Fruit fly (Drosophila melanogaster): ENCODE data around the gene CtsB.

Gene CtsB

DNA sequence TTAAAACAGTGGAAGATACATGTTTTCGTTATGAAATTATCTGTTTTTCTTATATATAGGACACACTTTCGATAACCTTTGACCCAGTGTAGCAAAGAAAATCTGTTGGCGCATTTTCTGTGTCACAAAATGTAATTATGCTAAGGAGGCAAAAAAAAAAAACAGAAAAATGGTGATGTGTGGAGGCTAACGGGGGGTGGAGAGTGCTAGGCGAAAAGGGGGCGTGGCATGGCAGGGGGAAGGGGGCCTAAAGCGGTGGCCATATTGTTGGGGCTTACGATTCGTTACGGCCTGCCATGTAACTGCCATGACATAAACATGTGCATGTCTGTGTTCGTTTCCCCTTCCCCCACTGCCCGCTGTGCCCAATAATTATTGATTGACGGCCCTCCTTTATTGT is 16.8 kb downstream of the CtsB start:
- no peak for TF ChIP-seq CTCF (optimal IDR thresholded peaks at IDR 0.05)
- no peak for TF ChIP-seq CG8478 (optimal IDR thresholded peaks at IDR 0.05)

DNA sequence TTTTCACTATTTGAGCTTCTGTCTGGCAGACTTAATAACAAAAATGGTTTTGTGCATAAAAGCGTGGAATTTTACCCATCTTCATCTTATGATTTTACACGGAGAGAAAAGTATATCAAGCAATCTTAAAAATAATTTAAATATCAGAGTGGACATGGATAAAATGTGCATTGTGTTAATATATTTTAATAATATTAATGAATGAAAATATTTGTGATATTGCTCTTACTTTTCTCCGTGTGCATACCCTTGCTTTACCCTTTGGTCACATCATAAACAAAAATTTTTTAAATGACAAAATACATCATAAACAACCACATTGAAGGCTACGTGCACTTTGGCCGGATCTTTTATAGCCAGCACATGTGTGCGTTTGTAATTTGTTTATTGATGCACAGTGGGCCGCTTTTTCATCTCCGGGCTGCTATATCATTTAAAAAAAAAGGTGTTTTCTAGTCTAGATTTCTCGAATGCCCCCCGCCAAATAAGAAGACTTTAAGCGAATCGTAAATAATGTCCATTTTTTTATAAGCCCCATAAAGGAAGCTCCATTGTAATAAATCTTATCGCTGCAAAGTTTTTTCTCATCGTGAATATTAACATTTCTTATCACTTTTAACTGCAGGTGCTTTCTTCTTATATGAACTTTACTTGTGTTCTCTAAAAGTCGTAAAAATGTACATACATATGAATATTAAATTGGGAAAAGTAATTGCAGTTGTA is 17.4 kb downstream of the CtsB start:
- no peak for TF ChIP-seq CG8478 (optimal IDR thresholded peaks at IDR 0.05)
- TF ChIP-seq CTCF (optimal IDR thresholded peaks at IDR 0.05) = no peak

DNA sequence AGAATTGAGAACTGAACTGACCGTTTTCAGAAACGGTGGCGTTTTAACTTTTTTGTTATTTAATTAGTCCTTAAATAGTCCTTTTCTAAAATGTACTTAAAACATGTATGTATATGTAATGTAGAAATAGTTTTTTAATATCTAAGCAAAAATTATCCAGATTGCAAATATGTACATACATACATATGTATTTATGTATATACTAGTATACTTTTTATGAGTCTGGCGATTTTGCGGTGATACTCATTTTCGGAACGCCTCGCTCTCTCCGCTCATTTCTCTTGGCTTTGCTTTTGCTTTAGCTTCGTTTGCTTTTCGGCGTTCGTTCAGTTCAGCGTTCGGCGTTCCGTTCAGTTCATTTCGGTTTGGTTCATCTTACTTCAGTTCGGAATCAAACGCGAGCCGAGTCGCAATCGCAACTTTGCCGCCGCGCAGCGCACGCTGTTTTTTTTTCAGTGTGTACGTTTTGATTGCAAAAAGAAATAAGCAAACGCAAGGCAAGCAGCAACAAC is 19.5 kb downstream of the CtsB start, which contains the start of gene rdgB:
Gene rdgB (plus strand): TSS at position 381 of the 512 bp plus-strand sequence.
- TF ChIP-seq CG8478 (optimal IDR thresholded peaks at IDR 0.05) (no peak), CTCF (optimal IDR thresholded peaks at IDR 0.05) (no peak)

DNA sequence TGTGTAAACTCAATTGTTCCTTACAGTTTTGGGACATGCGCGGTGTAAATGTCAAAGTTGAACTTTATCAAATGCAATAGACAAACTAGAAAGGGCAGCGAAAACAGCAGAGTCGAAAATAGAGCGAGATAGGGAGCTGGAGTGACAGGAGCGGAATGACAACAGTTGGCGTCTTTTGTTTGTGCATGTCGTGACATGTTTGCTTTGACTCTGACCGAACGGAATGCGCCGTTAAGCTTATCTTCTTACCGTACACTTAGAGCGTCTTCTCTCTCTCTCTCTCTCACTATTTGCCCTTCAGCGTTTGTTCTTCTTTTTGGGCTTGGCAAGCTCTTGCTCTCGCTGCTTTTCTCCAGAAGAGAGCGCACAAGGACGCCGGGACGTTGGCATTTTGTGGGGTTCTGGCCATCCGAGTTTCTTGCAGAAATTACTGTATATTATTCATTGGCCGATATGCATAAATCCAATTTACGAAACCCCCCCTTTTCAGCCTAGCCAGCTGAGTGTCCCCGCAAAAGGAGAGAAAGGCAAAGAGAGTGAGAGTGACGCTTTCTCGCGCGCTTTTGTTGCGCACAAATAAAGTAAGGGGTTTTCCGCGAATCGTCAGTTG is 20.1 kb downstream of the CtsB start:
- TF ChIP-seq CTCF (optimal IDR thresholded peaks at IDR 0.05) (no peak), CG8478 (optimal IDR thresholded peaks at IDR 0.05) (no peak)

DNA sequence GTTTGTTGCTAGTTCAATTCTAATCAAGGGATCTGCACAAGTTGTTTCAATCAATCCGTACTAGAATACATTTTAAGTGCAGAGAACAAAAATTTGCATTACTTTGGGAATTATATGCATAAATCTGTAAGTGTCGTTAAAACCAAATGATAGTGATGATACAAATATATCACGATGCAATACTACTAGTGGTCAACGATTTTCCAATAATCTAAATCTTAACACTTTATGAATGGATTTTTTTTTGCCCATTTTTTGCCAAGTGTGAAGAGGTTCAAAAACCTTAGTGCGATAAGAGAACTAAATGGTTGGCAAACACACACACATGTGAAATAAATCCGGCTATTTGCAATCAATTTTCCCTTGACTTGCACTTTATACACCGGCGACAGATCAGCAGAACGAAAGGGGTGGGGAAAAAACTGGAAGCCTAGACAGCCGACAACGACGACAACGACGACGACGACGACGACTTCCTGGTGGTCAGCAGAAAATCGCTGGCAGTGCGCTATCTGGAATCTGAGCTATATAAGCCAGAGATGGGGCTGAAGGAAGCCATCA is 22.9 kb downstream of the CtsB start, which contains the start of gene Yp3:
Gene Yp3 (plus strand): TSS at position 558 of the 561 bp plus-strand sequence.
- TF ChIP-seq CTCF (optimal IDR thresholded peaks at IDR 0.05) = no peak

DNA sequence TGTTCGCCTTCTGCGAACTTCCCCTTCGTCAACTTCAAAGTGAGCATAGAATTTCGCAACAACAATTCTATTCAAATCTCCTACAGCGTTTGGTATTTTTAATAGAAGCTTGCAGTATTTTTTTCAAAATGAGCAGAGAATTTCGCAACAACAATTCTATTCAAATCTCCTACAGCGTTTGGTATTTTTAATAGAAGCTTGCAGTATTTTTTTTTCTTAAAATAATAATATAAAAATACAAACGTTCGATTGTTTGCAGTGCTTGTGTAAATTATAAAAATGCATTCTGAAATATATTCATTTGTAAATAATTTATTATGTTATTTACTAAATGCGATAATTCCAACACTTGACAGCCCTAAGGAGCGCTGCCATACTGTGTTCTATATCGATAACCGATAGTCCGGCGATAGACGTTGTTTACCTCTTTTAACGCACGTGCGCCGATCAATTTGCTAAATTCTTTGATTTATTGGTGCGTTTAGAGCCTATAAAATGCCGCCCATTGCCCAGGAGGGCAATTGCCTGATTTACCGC is 25.1 kb downstream of the CtsB start, which contains the start of the genes CG32625 and Rtc1:
Gene CG32625 (minus strand): TSS at position 51 of the 537 bp plus-strand sequence.
Gene Rtc1 (plus strand): TSS at position 404 of the 537 bp plus-strand sequence.
- no peak for TF ChIP-seq CTCF (optimal IDR thresholded peaks at IDR 0.05)
- no peak for TF ChIP-seq CG8478 (optimal IDR thresholded peaks at IDR 0.05)

DNA sequence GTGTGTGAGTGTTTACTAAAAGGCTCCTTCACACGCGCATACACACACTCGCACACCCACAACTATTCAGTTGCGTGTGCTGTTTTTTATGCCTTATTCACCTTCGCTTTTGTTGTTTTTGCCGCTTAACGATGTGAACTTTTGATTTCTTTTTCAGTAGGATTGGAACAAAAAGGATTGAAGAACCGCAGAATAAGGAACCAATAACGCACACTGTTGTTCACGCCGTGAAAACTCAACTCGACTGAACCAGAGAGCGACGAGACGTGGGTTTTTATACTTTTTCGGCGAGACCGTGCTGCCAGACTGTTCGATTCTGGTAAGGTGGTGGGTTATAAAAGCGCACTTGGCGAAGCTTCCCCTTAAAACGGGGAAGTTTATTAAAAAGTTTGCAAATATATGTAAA is 26.8 kb downstream of the CtsB start, which contains the start of gene Pdcd4:
Gene Pdcd4 (minus strand): TSS at position 255 of the 406 bp plus-strand sequence.
- TF ChIP-seq CTCF (optimal IDR thresholded peaks at IDR 0.05) (no peak), CG8478 (optimal IDR thresholded peaks at IDR 0.05) (no peak)

DNA sequence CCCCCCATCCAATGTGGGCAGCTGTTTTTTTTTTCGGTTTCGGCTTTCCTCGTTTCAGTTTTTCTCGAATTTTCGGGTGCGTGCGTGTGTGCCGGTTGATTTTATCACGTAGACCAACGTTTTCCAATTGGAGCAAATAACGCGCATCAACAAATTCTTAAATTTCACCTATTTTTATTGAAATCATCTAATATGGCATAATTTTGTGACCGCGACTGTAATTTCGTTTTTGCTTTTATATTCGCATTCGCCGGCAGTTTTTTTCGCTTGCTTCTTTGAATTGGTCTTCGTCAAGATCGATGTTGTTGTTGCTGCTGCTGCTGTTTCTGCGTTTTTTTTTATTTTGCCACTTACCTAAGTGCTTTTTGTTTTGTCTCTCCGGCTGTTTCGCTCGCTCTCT is 27.5 kb downstream of the CtsB start:
- TF ChIP-seq CG8478 (optimal IDR thresholded peaks at IDR 0.05) (no peak), CTCF (optimal IDR thresholded peaks at IDR 0.05) (no peak)

DNA sequence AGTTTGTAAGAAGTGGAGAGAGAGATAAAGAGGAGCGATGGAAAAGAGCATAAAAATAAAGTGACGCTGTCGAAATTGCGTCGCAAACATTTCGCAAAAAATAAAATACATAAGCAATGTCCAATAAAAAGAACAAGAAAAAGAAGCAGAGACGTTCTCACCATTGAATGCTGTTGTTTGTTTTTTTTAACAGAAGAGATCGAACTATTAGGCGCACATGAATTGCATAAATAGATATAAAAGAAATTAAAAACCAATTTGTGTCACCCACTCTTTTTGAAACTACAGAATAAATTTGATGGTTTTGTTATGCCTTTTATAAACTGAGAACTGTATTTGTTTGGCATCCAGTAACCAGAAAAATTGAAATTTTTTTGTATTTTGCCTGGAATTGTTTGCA is 28.2 kb downstream of the CtsB start:
- TF ChIP-seq CG8478 (optimal IDR thresholded peaks at IDR 0.05) (no peak), CTCF (optimal IDR thresholded peaks at IDR 0.05) (no peak)

DNA sequence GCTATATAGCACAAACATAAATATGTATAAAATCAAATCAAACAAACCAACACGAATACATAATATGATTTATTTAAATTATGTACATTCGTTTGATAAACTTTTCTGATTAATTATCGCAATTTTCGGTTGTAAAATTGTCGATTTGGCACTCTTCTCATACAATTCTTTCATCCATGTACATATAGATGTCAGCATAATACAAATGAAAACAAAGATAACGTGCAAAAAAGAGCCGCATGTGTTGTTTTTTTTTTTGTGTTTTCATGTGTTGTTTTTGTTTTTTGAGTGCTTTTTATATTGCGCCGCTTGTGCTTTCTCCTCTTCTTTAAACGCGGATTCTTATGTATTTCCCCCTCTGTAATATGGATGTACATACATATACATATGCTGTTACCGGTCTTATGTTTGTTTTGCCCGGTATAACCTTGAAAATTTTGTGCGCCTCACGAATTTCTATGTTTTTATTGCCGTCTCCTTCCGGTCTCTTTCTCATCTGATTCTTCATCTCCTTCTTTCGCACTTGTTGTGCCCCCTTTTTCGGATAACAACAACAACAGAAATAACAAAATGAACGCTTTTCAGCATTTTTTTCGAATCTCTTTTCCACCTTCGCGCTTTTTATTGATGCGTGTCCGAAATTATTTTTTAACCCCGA is 28.7 kb downstream of the CtsB start:
- TF ChIP-seq CG8478 (optimal IDR thresholded peaks at IDR 0.05) (no peak), CTCF (optimal IDR thresholded peaks at IDR 0.05) (no peak)

DNA sequence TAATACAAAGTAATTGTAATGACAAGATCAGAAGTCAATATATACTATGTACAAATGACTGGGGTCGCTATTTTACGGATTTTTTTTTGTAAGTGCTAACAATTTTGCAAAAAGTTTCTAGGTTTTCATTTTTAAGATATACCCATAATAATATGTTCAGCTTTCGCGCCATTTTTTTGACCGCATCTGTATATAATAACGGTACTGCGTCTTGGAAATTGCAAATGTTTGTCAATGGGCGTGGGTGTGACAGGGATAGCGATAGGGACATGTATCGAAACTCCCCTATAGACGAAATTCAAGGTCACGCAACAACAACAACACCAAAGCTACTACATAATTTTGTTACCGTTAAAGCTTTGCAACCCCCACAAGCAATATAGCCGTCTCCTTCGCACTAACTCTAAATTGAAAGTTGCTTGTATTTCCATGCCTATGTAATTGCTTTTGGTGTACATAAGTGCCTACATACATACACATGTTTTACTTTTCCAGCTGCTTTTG is 29.4 kb downstream of the CtsB start:
- TF ChIP-seq CTCF (optimal IDR thresholded peaks at IDR 0.05) (no peak), CG8478 (optimal IDR thresholded peaks at IDR 0.05) (no peak)

DNA sequence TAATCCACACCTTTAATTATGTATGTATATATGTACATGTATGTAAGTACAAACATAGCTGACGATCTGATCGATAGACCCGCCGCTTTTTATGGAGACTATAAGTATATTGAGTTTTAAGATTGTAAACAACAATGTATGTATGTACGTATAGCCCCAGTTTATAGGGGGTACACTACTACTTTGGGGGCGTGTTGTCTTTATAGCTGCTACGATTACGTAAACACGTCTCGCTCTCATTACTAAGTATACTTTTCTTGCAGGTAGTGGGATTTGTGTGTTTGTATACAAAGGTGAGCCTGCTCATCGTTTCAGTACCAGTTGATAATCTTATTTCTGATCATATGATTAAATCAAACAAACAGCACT is 32.1 kb downstream of the CtsB start:
- TF ChIP-seq CTCF (optimal IDR thresholded peaks at IDR 0.05) (no peak), CG8478 (optimal IDR thresholded peaks at IDR 0.05) (no peak)

DNA sequence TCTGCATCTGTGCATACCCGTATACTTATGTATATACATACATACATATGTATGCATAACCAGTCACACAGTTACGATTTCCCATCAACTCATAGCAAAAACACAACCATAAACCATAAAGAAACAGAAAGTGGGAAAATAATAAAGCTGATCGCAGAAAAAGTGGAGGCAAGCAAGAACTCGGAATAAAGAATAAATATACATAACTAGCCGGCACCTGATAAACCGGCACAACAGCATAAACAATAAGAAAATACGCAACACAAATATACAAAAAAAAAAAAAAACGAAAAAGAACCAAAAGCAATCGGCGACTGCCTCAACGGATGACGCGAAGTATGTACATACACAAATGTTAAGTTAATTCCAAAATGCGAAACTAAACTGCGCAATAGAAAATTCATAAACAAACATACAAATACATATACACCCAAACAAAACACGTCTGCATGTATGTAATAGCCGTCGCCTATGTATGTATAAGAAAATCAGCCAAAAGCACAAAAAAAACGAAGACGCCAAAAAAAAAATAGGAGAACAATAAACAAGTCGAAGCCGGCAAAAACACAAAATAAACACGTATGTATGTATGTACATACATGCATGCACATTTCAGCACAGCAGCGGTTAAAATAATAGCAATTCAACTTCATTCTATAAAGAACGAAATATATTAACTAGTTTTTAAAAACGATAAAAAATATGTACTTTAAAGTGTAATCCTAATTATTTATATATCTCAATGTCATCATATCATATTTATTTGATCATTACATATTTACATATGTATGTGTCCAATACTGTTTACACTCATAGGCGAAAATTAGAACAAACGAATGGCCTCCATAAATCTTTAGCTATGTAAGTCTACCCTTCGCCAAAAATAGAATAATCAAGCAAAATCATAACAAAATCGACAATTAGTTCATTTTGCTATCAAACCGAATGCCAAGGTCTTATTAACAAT is 32.8 kb downstream of the CtsB start:
- TF ChIP-seq CG8478 (optimal IDR thresholded peaks at IDR 0.05) (no peak), CTCF (optimal IDR thresholded peaks at IDR 0.05) (no peak)

All from S2 (cell line).